Worm (Caenorhabditis elegans) whole organism, dauer: ENCODE measurements around the gene ppm-1.G.

Experiments used
- unc-62 ChIP-seq: sonication (generic microtip); optimal IDR thresholded peaks from 2 replicates; lab custom pipeline; 2017; ENCODE audit warnings: missing biosample characterization, missing genetic modification reagents, missing genetic modification characterization

Gene ppm-1.G

ce11 chrIII:833711-834442 lies 50.4 kb downstream of the ppm-1.G start:
- peak; percentile 9 for TF ChIP-seq unc-62 (GFP tag; lab: Kevin White, UChicago)

ce11 chrIII:834443-834815 lies 50.9 kb downstream of the ppm-1.G start:
- TF ChIP-seq unc-62 (GFP tag; lab: Kevin White, UChicago) = no peak

- no peak for TF ChIP-seq unc-62 (GFP tag; lab: Kevin White, UChicago)
These were observed 51.7 kb downstream of the ppm-1.G start for ce11 chrIII:835208-835607.
